Worm (Caenorhabditis elegans) whole organism, early embryonic: ENCODE measurements around the gene Y82E9BR.14.

Experiments used
- B0310.2 ChIP-seq: sonication (generic microtip); optimal IDR thresholded peaks from 2 replicates; lab custom pipeline; 2016; ENCODE audit warnings: mild to moderate bottlenecking, missing genetic modification characterization, missing compliant biosample characterization
- F13C5.2 ChIP-seq: sonication (generic microtip); optimal IDR thresholded peaks from 2 replicates; lab custom pipeline; 2017; ENCODE audit warnings: mild to moderate bottlenecking, missing genetic modification characterization, inconsistent platforms, missing compliant biosample characterization
- aly-1 ChIP-seq: sonication (generic microtip); optimal IDR thresholded peaks from 2 replicates; lab custom pipeline; 2016; ENCODE audit warnings: missing genetic modification characterization, missing compliant biosample characterization
- ama-1 ChIP-seq: fragments of 150-350 bp; optimal IDR thresholded peaks from 2 replicates; lab custom pipeline; 2014
- ceh-36 ChIP-seq: sonication (generic microtip); optimal IDR thresholded peaks from 2 replicates; lab custom pipeline; 2016; ENCODE audit warnings: missing genetic modification characterization, inconsistent platforms, missing compliant biosample characterization
- ets-7 ChIP-seq: sonication (generic microtip); optimal IDR thresholded peaks from 2 replicates; lab custom pipeline; 2016; ENCODE audit warnings: missing genotype, missing genetic modification characterization, missing compliant biosample characterization
- flt-1 ChIP-seq: fragments of 200-800 bp; sonication (Bioruptor generic); IDR thresholded peaks from 2 replicates; pipeline ENCODE4 v1.3.6; 2022; ENCODE audit warnings: missing genetic modification characterization, missing compliant biosample characterization
- hmbx-1 ChIP-seq: sonication (generic microtip); optimal IDR thresholded peaks from 2 replicates; lab custom pipeline; 2016; ENCODE audit warnings: mild to moderate bottlenecking, missing genetic modification characterization, missing compliant biosample characterization
- tbx-37 ChIP-seq: fragments of 200-800 bp; sonication (Bioruptor generic); conservative IDR thresholded peaks from 2 replicates; pipeline ENCODE4 v1.3.6; 2022; ENCODE audit warnings: missing genetic modification reagents, missing genetic modification characterization, missing compliant biosample characterization
- tra-4 ChIP-seq: sonication (generic microtip); optimal IDR thresholded peaks from 2 replicates; lab custom pipeline; 2017; ENCODE audit warnings: missing genetic modification characterization, missing compliant biosample characterization

DNA sequence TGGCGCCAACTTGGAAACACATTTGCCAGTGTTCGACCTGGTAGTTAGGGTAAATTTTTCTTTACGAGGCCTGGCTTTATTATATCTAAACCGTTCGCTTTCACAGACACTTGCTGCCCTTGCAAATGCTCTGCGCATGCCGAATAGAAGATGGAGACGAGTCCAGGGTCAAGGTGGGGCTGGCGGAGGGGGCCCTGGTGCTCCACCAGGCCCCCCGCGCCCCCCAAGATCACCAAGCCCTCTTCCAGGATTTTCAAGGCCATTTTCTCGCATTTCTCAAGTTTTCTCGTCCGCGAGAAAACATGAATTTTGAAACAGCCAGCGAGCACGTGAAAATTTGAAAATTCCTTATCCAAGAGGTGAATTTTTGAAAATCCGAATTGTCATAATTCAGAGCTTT lies 25.7 kb upstream of the Y82E9BR.14 start:
- TF ChIP-seq flt-1 (GFP tag; lab: Robert Waterston, UW) (no peak), ceh-36 (no peak), ama-1 (lab: Kevin White, UChicago) (no peak), tbx-37 (GFP tag; lab: Robert Waterston, UW) (no peak), hmbx-1 (tag; lab: Kevin White, UChicago) (no peak), B0310.2 (tag; lab: Kevin White, UChicago) (no peak), ets-7 (tag; lab: Kevin White, UChicago) (no peak), F13C5.2 (no peak), aly-1 (tag; lab: Kevin White, UChicago) (no peak), tra-4 (no peak)
